Fruit fly (Drosophila melanogaster) whole organism, prepupa: ENCODE measurements around the gene osp.

Experiments
- CG10631 ChIP-seq: fragments of 200-800 bp; sonication (Bioruptor generic); optimal IDR thresholded peaks from 2 replicates; lab custom pipeline; 2016; ENCODE audit warnings: missing biosample characterization, missing genetic modification characterization
- CG11294 ChIP-seq: fragments of 200-800 bp; sonication (Bioruptor generic); IDR thresholded peaks from 2 replicates; pipeline ENCODE4 v1.3.6; 2022; ENCODE audit warnings: missing biosample characterization, missing genetic modification characterization
- CG11902 ChIP-seq: fragments of 200-800 bp; sonication (Bioruptor generic); optimal IDR thresholded peaks from 3 replicates; lab custom pipeline; 2016; ENCODE audit warnings: missing biosample characterization, missing genetic modification characterization
- CG15336 ChIP-seq: fragments of 200-800 bp; sonication (Bioruptor generic); IDR thresholded peaks from 2 replicates; pipeline ENCODE4 v1.3.6; 2022; ENCODE audit warnings: missing biosample characterization, missing genetic modification characterization
- CG1621 ChIP-seq: fragments of 200-800 bp; sonication (Bioruptor generic); optimal IDR thresholded peaks from 3 replicates; lab custom pipeline; 2018; ENCODE audit warnings: missing biosample characterization, mild to moderate bottlenecking, missing genetic modification characterization
- CG16779 ChIP-seq: fragments of 200-800 bp; sonication (Bioruptor generic); optimal IDR thresholded peaks from 3 replicates; lab custom pipeline; 2017; ENCODE audit warnings: missing biosample characterization, mild to moderate bottlenecking, missing genetic modification characterization
- CG31627 ChIP-seq: fragments of 200-800 bp; sonication (Bioruptor generic); optimal IDR thresholded peaks from 3 replicates; lab custom pipeline; 2016; ENCODE audit warnings: missing biosample characterization, missing genetic modification characterization
- CG32006 ChIP-seq: fragments of 200-800 bp; sonication (Bioruptor generic); optimal IDR thresholded peaks from 3 replicates; lab custom pipeline; 2017; ENCODE audit warnings: missing biosample characterization, mild to moderate bottlenecking, missing genetic modification characterization
- CG34406 ChIP-seq: fragments of 200-800 bp; sonication (Bioruptor generic); optimal IDR thresholded peaks from 3 replicates; lab custom pipeline; 2016; ENCODE audit warnings: missing biosample characterization, missing genetic modification characterization
- CG3919 ChIP-seq: fragments of 200-800 bp; sonication (Bioruptor generic); optimal IDR thresholded peaks from 3 replicates; lab custom pipeline; 2016; ENCODE audit warnings: missing biosample characterization, missing genetic modification characterization
- CG6163 ChIP-seq: fragments of 200-800 bp; sonication (Bioruptor generic); IDR thresholded peaks from 3 replicates; pipeline ENCODE4 v1.3.6; 2022; ENCODE audit warnings: missing biosample characterization, missing genetic modification characterization
- CG6276 ChIP-seq: fragments of 200-800 bp; sonication (Bioruptor generic); optimal IDR thresholded peaks from 2 replicates; lab custom pipeline; 2017; ENCODE audit warnings: missing biosample characterization, mild to moderate bottlenecking, missing genetic modification characterization
- CG6792 ChIP-seq: fragments of 200-800 bp; sonication (Bioruptor generic); optimal IDR thresholded peaks from 3 replicates; lab custom pipeline; 2016; ENCODE audit warnings: missing biosample characterization, missing genetic modification characterization
- CG6854 ChIP-seq: fragments of 200-800 bp; sonication (Bioruptor generic); optimal IDR thresholded peaks from 2 replicates; lab custom pipeline; 2017; ENCODE audit warnings: missing biosample characterization, mild to moderate bottlenecking, missing genetic modification characterization
- CG7368 ChIP-seq: fragments of 200-800 bp; sonication (Bioruptor generic); optimal IDR thresholded peaks from 3 replicates; lab custom pipeline; 2016; ENCODE audit warnings: missing biosample characterization, missing genetic modification characterization
- CG8119 ChIP-seq: fragments of 200-800 bp; sonication (Bioruptor generic); IDR thresholded peaks from 3 replicates; pipeline ENCODE4 v1.3.6; 2022; ENCODE audit warnings: missing biosample characterization, missing genetic modification characterization
- CG8319 ChIP-seq: fragments of 200-800 bp; sonication (Bioruptor generic); optimal IDR thresholded peaks from 3 replicates; lab custom pipeline; 2016; ENCODE audit warnings: missing biosample characterization, missing genetic modification characterization
- CG8632 ChIP-seq: fragments of 200-800 bp; sonication (Bioruptor generic); optimal IDR thresholded peaks from 3 replicates; lab custom pipeline; 2016; ENCODE audit warnings: missing biosample characterization, missing genetic modification characterization
- CG9139 ChIP-seq: fragments of 200-800 bp; sonication (Bioruptor generic); optimal IDR thresholded peaks from 3 replicates; lab custom pipeline; 2017; ENCODE audit warnings: missing biosample characterization, mild to moderate bottlenecking, missing genetic modification characterization
- Eip75B ChIP-seq: fragments of 200-800 bp; sonication (Bioruptor generic); optimal IDR thresholded peaks from 3 replicates; lab custom pipeline; 2016; ENCODE audit warnings: missing biosample characterization, missing genetic modification characterization
- Eip78C ChIP-seq: fragments of 200-800 bp; sonication (Bioruptor generic); peaks from one replicate; lab custom pipeline; 2016; ENCODE audit warnings: missing biosample characterization, missing genetic modification characterization
- Eip93F ChIP-seq: fragments of 200-800 bp; sonication (Bioruptor generic); optimal IDR thresholded peaks from 2 replicates; lab custom pipeline; 2016; ENCODE audit warnings: missing biosample characterization, mild to moderate bottlenecking, missing genetic modification characterization
- Ets96B ChIP-seq: fragments of 200-800 bp; optimal IDR thresholded peaks from 2 replicates; lab custom pipeline; 2019; ENCODE audit warnings: missing biosample characterization, mild to moderate bottlenecking, missing genetic modification characterization, moderate library complexity
- Gug ChIP-seq: fragments of 200-800 bp; sonication (Bioruptor generic); IDR thresholded peaks from 2 replicates; pipeline ENCODE4 v1.3.6; 2022; ENCODE audit warnings: missing biosample characterization, missing genetic modification characterization
- Hr38 ChIP-seq: sonication (Bioruptor generic); optimal IDR thresholded peaks from 2 replicates; lab custom pipeline; 2016; ENCODE audit warnings: missing biosample characterization, missing genetic modification characterization
- Hr39 ChIP-seq: fragments of 200-800 bp; sonication (Bioruptor generic); optimal IDR thresholded peaks from 2 replicates; lab custom pipeline; 2016; ENCODE audit warnings: missing biosample characterization, missing genetic modification characterization
- Hr4 ChIP-seq: fragments of 200-800 bp; sonication (Bioruptor generic); optimal IDR thresholded peaks from 3 replicates; lab custom pipeline; 2016; ENCODE audit warnings: missing biosample characterization, missing genetic modification characterization
- Met ChIP-seq: fragments of 200-800 bp; sonication (Bioruptor generic); optimal IDR thresholded peaks from 3 replicates; lab custom pipeline; 2016; ENCODE audit warnings: missing biosample characterization, missing genetic modification characterization
- OdsH ChIP-seq: fragments of 200-800 bp; sonication (Bioruptor generic); optimal IDR thresholded peaks from 3 replicates; lab custom pipeline; 2016; ENCODE audit warnings: missing biosample characterization, missing genetic modification characterization
- Smox ChIP-seq: fragments of 200-800 bp; sonication (Bioruptor generic); optimal IDR thresholded peaks from 3 replicates; lab custom pipeline; 2016; ENCODE audit warnings: missing biosample characterization, missing genetic modification characterization
- Sox102F ChIP-seq: fragments of 200-800 bp; sonication (Bioruptor generic); optimal IDR thresholded peaks from 2 replicates; lab custom pipeline; 2016; ENCODE audit warnings: missing biosample characterization, mild to moderate bottlenecking, missing genetic modification characterization
- Sox14 ChIP-seq: fragments of 200-800 bp; sonication (Bioruptor generic); optimal IDR thresholded peaks from 3 replicates; lab custom pipeline; 2016; ENCODE audit warnings: missing biosample characterization, missing genetic modification characterization
- achi ChIP-seq: fragments of 200-800 bp; sonication (Bioruptor generic); optimal IDR thresholded peaks from 3 replicates; lab custom pipeline; 2016; ENCODE audit warnings: missing biosample characterization, missing genetic modification characterization
- acj6 ChIP-seq: fragments of 200-800 bp; sonication (Bioruptor generic); optimal IDR thresholded peaks from 3 replicates; lab custom pipeline; 2016; ENCODE audit warnings: missing biosample characterization, missing genetic modification characterization
- cyc ChIP-seq: fragments of 200-800 bp; sonication (Bioruptor generic); optimal IDR thresholded peaks from 3 replicates; lab custom pipeline; 2016; ENCODE audit warnings: missing biosample characterization, missing genetic modification characterization
- dac ChIP-seq: fragments of 200-800 bp; sonication (Bioruptor generic); optimal IDR thresholded peaks from 2 replicates; lab custom pipeline; 2017; ENCODE audit warnings: missing biosample characterization, mild to moderate bottlenecking, missing genetic modification characterization
- dsx ChIP-seq: fragments of 200-800 bp; optimal IDR thresholded peaks from 3 replicates; lab custom pipeline; 2019; ENCODE audit warnings: missing biosample characterization, mild to moderate bottlenecking, missing genetic modification characterization, moderate library complexity; ENCODE audit not compliant: poor library complexity, severe bottlenecking
- eg ChIP-seq: fragments of 200-800 bp; sonication (Bioruptor generic); IDR thresholded peaks from 3 replicates; pipeline ENCODE4 v1.3.6; 2022; ENCODE audit warnings: missing biosample characterization, missing genetic modification characterization
- esn ChIP-seq: fragments of 200-800 bp; sonication (Bioruptor generic); optimal IDR thresholded peaks from 2 replicates; lab custom pipeline; 2016; ENCODE audit warnings: missing biosample characterization, mild to moderate bottlenecking, missing genetic modification characterization, moderate library complexity
- fd85E ChIP-seq: fragments of 200-800 bp; sonication (Bioruptor generic); optimal IDR thresholded peaks from 3 replicates; lab custom pipeline; 2016; ENCODE audit warnings: missing biosample characterization, missing genetic modification characterization
- lz ChIP-seq: fragments of 200-800 bp; sonication (Bioruptor generic); optimal IDR thresholded peaks from 3 replicates; lab custom pipeline; 2016; ENCODE audit warnings: missing biosample characterization, missing genetic modification characterization
- net ChIP-seq: fragments of 200-800 bp; sonication (Bioruptor generic); optimal IDR thresholded peaks from 3 replicates; lab custom pipeline; 2016; ENCODE audit warnings: missing biosample characterization, missing genetic modification characterization
- pdm3 ChIP-seq: fragments of 200-800 bp; sonication (Bioruptor generic); optimal IDR thresholded peaks from 3 replicates; lab custom pipeline; 2016; ENCODE audit warnings: missing biosample characterization, missing genetic modification characterization
- salr ChIP-seq, 2 experiments: fragments of 200-800 bp; sonication (Bioruptor generic); optimal IDR thresholded peaks; 3 replicates each; lab custom pipeline; 2016 to 2018; ENCODE audit warnings: missing biosample characterization in 2 of 2, missing genetic modification characterization in 2 of 2, mild to moderate bottlenecking in 1 of 2
- spab ChIP-seq: fragments of 200-800 bp; sonication (Bioruptor generic); optimal IDR thresholded peaks from 2 replicates; lab custom pipeline; 2017; ENCODE audit warnings: missing biosample characterization, mild to moderate bottlenecking, missing genetic modification characterization, missing genetic modification reagents
- svp ChIP-seq: fragments of 200-800 bp; sonication (Bioruptor generic); peaks from one replicate; lab custom pipeline; 2016; ENCODE audit warnings: missing biosample characterization, missing genetic modification characterization
- vri ChIP-seq: fragments of 200-800 bp; sonication (Bioruptor generic); optimal IDR thresholded peaks from 3 replicates; lab custom pipeline; 2016; ENCODE audit warnings: missing biosample characterization, mild to moderate bottlenecking, missing genetic modification characterization

Gene osp

dm6 chr2L:14627129-14627528 is 62.0 kb downstream of the osp start:
- TF ChIP-seq Met = peak; percentile 8
- TF ChIP-seq OdsH (GFP tag; lab: Kevin White, UChicago) = peak; percentile 1
- TF ChIP-seq CG10631 (GFP tag; lab: Kevin White, UChicago) = peak; percentile 0
- TF ChIP-seq salr (GFP tag; optimal IDR thresholded peaks at IDR 0.05; lab: Kevin White, UChicago) = peak in 1 of 2 experiments; percentile 15
- TF ChIP-seq Ets96B (tag; lab: Kevin White, UChicago) = peak; percentile 7
- peak; percentile 45 for TF ChIP-seq svp (GFP tag; lab: Kevin White, UChicago)
- TF ChIP-seq fd85E (GFP tag; lab: Kevin White, UChicago) = no peak
- TF ChIP-seq CG34406 = no peak
- no peak for TF ChIP-seq cyc (GFP tag; lab: Kevin White, UChicago)
- peak; percentile 50 for TF ChIP-seq Eip78C (GFP tag; lab: Kevin White, UChicago)

dm6 chr2L:14624614-14625013 is 64.5 kb downstream of the osp start:
- TF ChIP-seq acj6 (peak; percentile 38), Met (no peak), CG8319 (GFP tag; lab: Kevin White, UChicago) (no peak), CG8119 (peak; percentile 63; the same call in 2 of the 3 replicates), CG15336 (peak; percentile 71), net (GFP tag; lab: Kevin White, UChicago) (peak; percentile 0), dsx (GFP tag; lab: Kevin White, UChicago) (no peak), svp (GFP tag; lab: Kevin White, UChicago) (no peak), Hr4 (peak; percentile 38), CG11902 (no peak), Ets96B (tag; lab: Kevin White, UChicago) (peak; percentile 16), Sox14 (GFP tag; lab: Kevin White, UChicago) (no peak), Gug (GFP tag; lab: Robert Waterston, UW) (peak; percentile 53), CG10631 (GFP tag; lab: Kevin White, UChicago) (peak; percentile 34), dac (GFP tag; lab: Kevin White, UChicago) (no peak), CG6276 (peak; percentile 24), eg (GFP tag; lab: Robert Waterston, UW) (peak; percentile 75), CG32006 (GFP tag; lab: Kevin White, UChicago) (peak; percentile 57), CG16779 (no peak), OdsH (GFP tag; lab: Kevin White, UChicago) (peak; percentile 54), CG3919 (GFP tag; lab: Kevin White, UChicago) (peak; percentile 31), CG11294 (GFP tag; lab: Robert Waterston, UW) (0 out of 2 replicates have a peak, but pooled peaks have one; percentile 21), CG6163 (GFP tag; lab: Robert Waterston, UW) (peak; percentile 57; the same call in 2 of the 3 replicates), Eip93F (GFP tag; lab: Kevin White, UChicago) (no peak), pdm3 (GFP tag; lab: Kevin White, UChicago) (peak; percentile 28), CG7368 (GFP tag; lab: Kevin White, UChicago) (no peak), Eip78C (GFP tag; lab: Kevin White, UChicago) (peak; percentile 72), Hr39 (GFP tag; lab: Kevin White, UChicago) (peak; percentile 0), achi (peak; percentile 23)

- TF ChIP-seq esn (GFP tag; lab: Kevin White, UChicago) (peak; percentile 18), CG6792 (GFP tag; lab: Kevin White, UChicago) (peak; percentile 26), Eip75B (GFP tag; lab: Kevin White, UChicago) (peak; percentile 60), CG34406 (no peak), Hr39 (GFP tag; lab: Kevin White, UChicago) (peak; percentile 10), Sox102F (GFP tag; lab: Kevin White, UChicago) (no peak), CG6276 (peak; percentile 70), Hr38 (no peak), CG9139 (no peak), vri (GFP tag; lab: Kevin White, UChicago) (no peak), CG11294 (GFP tag; lab: Robert Waterston, UW) (0 out of 2 replicates have a peak, but pooled peaks have one; percentile 26), CG6854 (GFP tag; lab: Kevin White, UChicago) (no peak), Sox14 (GFP tag; lab: Kevin White, UChicago) (peak; percentile 76), CG31627 (GFP tag; lab: Kevin White, UChicago) (no peak), CG10631 (GFP tag; lab: Kevin White, UChicago) (peak; percentile 62), CG8632 (no peak), fd85E (GFP tag; lab: Kevin White, UChicago) (no peak), lz (GFP tag; lab: Kevin White, UChicago) (no peak), pdm3 (GFP tag; lab: Kevin White, UChicago) (peak; percentile 76), Eip93F (GFP tag; lab: Kevin White, UChicago) (no peak), CG7368 (GFP tag; lab: Kevin White, UChicago) (peak; percentile 16), CG3919 (GFP tag; lab: Kevin White, UChicago) (peak; percentile 79), net (GFP tag; lab: Kevin White, UChicago) (peak; percentile 59), Smox (GFP tag; lab: Kevin White, UChicago) (no peak), CG6163 (GFP tag; lab: Robert Waterston, UW) (peak; percentile 88), cyc (GFP tag; lab: Kevin White, UChicago) (peak; percentile 27), spab (GFP tag; lab: Kevin White, UChicago) (no peak), CG1621 (tag; lab: Kevin White, UChicago) (no peak)
Observed at dm6 chr2L:14623854-14624253, 65.3 kb downstream of the osp start.
